Worm (Caenorhabditis elegans) whole organism, L1 larva: ENCODE measurements around the gene rhr-1.

Experiments
- elt-3 ChIP-seq, 6 experiments: fragments of 150-350 bp in 1 of 6; sonication (generic microtip); optimal IDR thresholded peaks; 2 replicates each; lab custom pipeline; 2017 to 2018; ENCODE audit warnings: missing biosample characterization in 6 of 6, missing genetic modification characterization in 6 of 6, inconsistent platforms in 1 of 6
- fos-1 ChIP-seq: fragments of 150-350 bp; optimal IDR thresholded peaks from 2 replicates; lab custom pipeline; 2014; ENCODE audit warnings: missing biosample characterization, missing genetic modification characterization
- unc-130 ChIP-seq: fragments of 150-350 bp; optimal IDR thresholded peaks from 2 replicates; lab custom pipeline; 2017; ENCODE audit warnings: missing biosample characterization, missing genetic modification characterization, inconsistent platforms

DNA sequence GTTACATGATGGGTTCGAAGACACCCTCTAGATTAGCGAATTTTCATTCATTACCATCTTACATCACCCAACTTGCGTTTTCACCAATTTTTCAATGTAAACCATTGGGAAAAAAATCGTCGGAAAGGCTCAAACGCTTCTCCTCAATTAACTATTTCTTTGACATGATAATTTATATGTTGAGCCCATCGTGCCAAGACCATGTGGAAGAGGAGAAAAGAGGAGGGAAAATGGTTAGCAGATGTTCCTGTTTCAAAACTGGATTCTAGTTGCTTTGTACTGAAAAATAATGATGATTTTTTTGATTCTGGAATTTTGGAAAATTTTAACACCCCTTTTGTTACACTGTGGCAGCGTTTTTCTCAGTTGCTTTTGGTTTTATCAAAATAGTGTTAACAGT is 16.1 kb downstream of the rhr-1 start:
- no peak for TF ChIP-seq fos-1 (tag; lab: Kevin White, UChicago)
- TF ChIP-seq elt-3 (tag; optimal IDR thresholded peaks at IDR 0.05; lab: Kevin White, UChicago): no peak
- TF ChIP-seq unc-130 (tag; lab: Kevin White, UChicago): no peak
